Fruit fly (Drosophila melanogaster) whole organism, embryonic: ENCODE measurements around the gene Mitf.

Experiments
- CG10274 ChIP-seq: fragments of 200-800 bp; sonication (Bioruptor generic); optimal IDR thresholded peaks from 3 replicates; lab custom pipeline; 2017; ENCODE audit warnings: missing biosample characterization, mild to moderate bottlenecking, missing genetic modification characterization
- CG10462 ChIP-seq: fragments of 200-800 bp; sonication (Bioruptor generic); optimal IDR thresholded peaks from 2 replicates; lab custom pipeline; 2016; ENCODE audit warnings: missing biosample characterization, missing genetic modification characterization
- CG33213 ChIP-seq: fragments of 200-800 bp; sonication (Bioruptor generic); optimal IDR thresholded peaks from 3 replicates; lab custom pipeline; 2016; ENCODE audit warnings: missing biosample characterization, missing genetic modification characterization
- CG43689 ChIP-seq: fragments of 200-800 bp; sonication (Bioruptor generic); IDR thresholded peaks from 2 replicates; pipeline ENCODE4 v1.3.6; 2022; ENCODE audit warnings: missing biosample characterization, missing genetic modification characterization
- CG6272 ChIP-seq: fragments of 200-800 bp; sonication (Bioruptor generic); IDR thresholded peaks from 2 replicates; pipeline ENCODE4 v1.3.6; 2022; ENCODE audit warnings: missing biosample characterization, missing genetic modification characterization
- D ChIP-seq, 2 experiments: fragments of 200-800 bp in 1 of 2; fragments of >200 bp in 1 of 2; sonication (Bioruptor generic) in 1 of 2; optimal IDR thresholded peaks; 2 replicates in 1 of 2; 3 replicates in 1 of 2; lab custom pipeline; 2017; ENCODE audit warnings: mild to moderate bottlenecking in 1 of 2, missing biosample characterization in 1 of 2, missing genetic modification characterization in 1 of 2, missing genetic modification reagents in 1 of 2
- HHEX ChIP-seq: fragments of 200-800 bp; sonication (Bioruptor generic); optimal IDR thresholded peaks from 3 replicates; lab custom pipeline; 2017; ENCODE audit warnings: missing biosample characterization, mild to moderate bottlenecking, missing genetic modification characterization, missing genetic modification reagents
- Sox102F ChIP-seq: fragments of 200-800 bp; sonication (Bioruptor generic); optimal IDR thresholded peaks from 2 replicates; lab custom pipeline; 2018; ENCODE audit warnings: missing biosample characterization, mild to moderate bottlenecking, missing genetic modification characterization, moderate library complexity
- ap ChIP-seq: fragments of 200-800 bp; sonication (Bioruptor generic); IDR thresholded peaks from 2 replicates; pipeline ENCODE4 v1.3.6; 2022; ENCODE audit warnings: missing biosample characterization, missing genetic modification characterization
- nom ChIP-seq: fragments of 200-800 bp; sonication (Bioruptor generic); optimal IDR thresholded peaks from 2 replicates; lab custom pipeline; 2017; ENCODE audit warnings: missing biosample characterization, missing genetic modification characterization, mild to moderate bottlenecking, moderate library complexity, missing genetic modification reagents
- tio ChIP-seq: fragments of 200-800 bp; sonication (Bioruptor generic); optimal IDR thresholded peaks from 2 replicates; lab custom pipeline; 2017; ENCODE audit warnings: missing biosample characterization, missing genetic modification characterization, inconsistent platforms
- z ChIP-seq: fragments of 200-800 bp; sonication (Bioruptor generic); IDR thresholded peaks from 3 replicates; pipeline ENCODE4 v1.3.6; 2022; ENCODE audit warnings: missing biosample characterization, missing genetic modification characterization

- TF ChIP-seq HHEX (GFP tag; lab: Kevin White, UChicago) (no peak), nom (no peak), z (GFP tag; lab: Robert Waterston, UW) (no peak), D (optimal IDR thresholded peaks at IDR 0.05; lab: Kevin White, UChicago) (no peak), D (GFP tag; optimal IDR thresholded peaks at IDR 0.05; lab: Kevin White, UChicago) (no peak), CG33213 (GFP tag; lab: Kevin White, UChicago) (no peak), Sox102F (GFP tag; lab: Kevin White, UChicago) (no peak), tio (GFP tag; lab: Kevin White, UChicago) (no peak), CG6272 (no peak), CG10462 (GFP tag; lab: Kevin White, UChicago) (no peak), CG10274 (no peak), CG43689 (GFP tag; lab: Robert Waterston, UW) (no peak), ap (GFP tag; lab: Robert Waterston, UW) (no peak)
Observed at dm6 chr4:1233351-1233750, 34.7 kb downstream of the Mitf start.
